Worm (Caenorhabditis elegans) whole organism, L2 larva: Measurements from ENCODE around the gene Y37D8A.25.
A peak's percentile ranks its signal among the peaks of the same experiment; 100 is the strongest.

Experiments
- ama-1 ChIP-seq: fragments of 150-350 bp; optimal IDR thresholded peaks from 2 replicates; lab custom pipeline; 2018; ENCODE audit warnings: inconsistent platforms
- egl-27 ChIP-seq: sonication (generic microtip); optimal IDR thresholded peaks from 3 replicates; lab custom pipeline; 2017; ENCODE audit warnings: missing biosample characterization, missing genetic modification reagents, missing genetic modification characterization
- mab-5 ChIP-seq: fragments of 150-350 bp; optimal IDR thresholded peaks from 2 replicates; lab custom pipeline; 2014; ENCODE audit warnings: missing biosample characterization, missing genetic modification characterization
- sem-4 ChIP-seq: fragments of 150-350 bp; optimal IDR thresholded peaks from 2 replicates; lab custom pipeline; 2014; ENCODE audit warnings: missing biosample characterization, missing genetic modification reagents, missing genetic modification characterization
- unc-39 ChIP-seq: fragments of 150-350 bp; optimal IDR thresholded peaks from 2 replicates; lab custom pipeline; 2014; ENCODE audit warnings: missing biosample characterization, missing genetic modification characterization
- unc-62 ChIP-seq: fragments of 150-350 bp; optimal IDR thresholded peaks from 2 replicates; lab custom pipeline; 2014; ENCODE audit warnings: missing biosample characterization, missing genetic modification reagents, missing genetic modification characterization
- ztf-11 ChIP-seq: sonication (generic microtip); optimal IDR thresholded peaks from 2 replicates; lab custom pipeline; 2017; ENCODE audit warnings: missing biosample characterization, missing genetic modification characterization

ce11 chrIII:12838913-12839366 lies 18.9 kb upstream of the Y37D8A.25 start, which contains the start of gene Y37D8A.4:
- no peak for TF ChIP-seq egl-27 (tag; lab: Kevin White, UChicago)
- no peak for TF ChIP-seq mab-5 (tag; lab: Kevin White, UChicago)
- TF ChIP-seq ama-1 (lab: Kevin White, UChicago) = no peak
- no peak for TF ChIP-seq ztf-11 (tag; lab: Kevin White, UChicago)
- TF ChIP-seq sem-4 = peak; percentile 73
- TF ChIP-seq unc-62 (GFP tag; lab: Kevin White, UChicago) = no peak
- TF ChIP-seq unc-39 (tag; lab: Kevin White, UChicago) = no peak
